Worm (Caenorhabditis elegans) whole organism, L4 larva: ENCODE measurements around the gene brap-2.

Source experiments
- D1046.2 ChIP-seq: fragments of 200-800 bp; sonication (Bioruptor generic); IDR thresholded peaks from 2 replicates; pipeline ENCODE4 v1.3.6; 2022; ENCODE audit warnings: missing genetic modification characterization, missing compliant biosample characterization
- F10B5.3 ChIP-seq: sonication (generic microtip); optimal IDR thresholded peaks from 2 replicates; lab custom pipeline; 2016; ENCODE audit warnings: mild to moderate bottlenecking, missing genetic modification characterization, missing compliant biosample characterization
- F44E2.7 ChIP-seq: fragments of 200-800 bp; sonication (Bioruptor generic); IDR thresholded peaks from 2 replicates; pipeline ENCODE4 v2.1.2; 2022; ENCODE audit warnings: missing genetic modification characterization, missing compliant biosample characterization
- F49E8.2 ChIP-seq: sonication (generic microtip); optimal IDR thresholded peaks from 2 replicates; lab custom pipeline; 2016; ENCODE audit warnings: missing compliant biosample characterization, mild to moderate bottlenecking, missing genetic modification characterization, borderline replicate concordance
- R02D3.7 ChIP-seq: fragments of 150-350 bp; sonication (generic microtip); optimal IDR thresholded peaks from 3 replicates; lab custom pipeline; 2014; ENCODE audit warnings: missing biosample characterization, missing genetic modification characterization
- T20F7.1 ChIP-seq: fragments of 200-800 bp; sonication (Bioruptor generic); optimal IDR thresholded peaks from 2 replicates; lab custom pipeline; 2018; ENCODE audit warnings: mild to moderate bottlenecking, missing genetic modification characterization, missing compliant biosample characterization
- Y48G9A.11 ChIP-seq: fragments of 200-800 bp; sonication (Bioruptor generic); IDR thresholded peaks from 2 replicates; pipeline ENCODE4 v1.3.6; 2022; ENCODE audit warnings: missing genetic modification reagents, missing genetic modification characterization, missing compliant biosample characterization
- Y5F2A.4 ChIP-seq: fragments of 200-800 bp; sonication (Bioruptor generic); optimal IDR thresholded peaks from 2 replicates; lab custom pipeline; 2018; ENCODE audit warnings: mild to moderate bottlenecking, missing genetic modification characterization, missing compliant biosample characterization
- aha-1 ChIP-seq: fragments of 150-350 bp; peaks from one replicate; lab custom pipeline; 2014; ENCODE audit warnings: missing biosample characterization, missing genetic modification characterization
- attf-4 ChIP-seq: sonication (generic microtip); optimal IDR thresholded peaks from 3 replicates; lab custom pipeline; 2017; ENCODE audit warnings: missing biosample characterization, missing genetic modification characterization
- ceh-28 ChIP-seq: fragments of 150-350 bp; optimal IDR thresholded peaks from 2 replicates; lab custom pipeline; 2014; ENCODE audit warnings: missing biosample characterization, missing genetic modification reagents, missing genetic modification characterization
- ceh-62 ChIP-seq: sonication (generic microtip); optimal IDR thresholded peaks from 2 replicates; lab custom pipeline; 2017; ENCODE audit warnings: missing biosample characterization, missing genetic modification characterization
- ceh-82 ChIP-seq: sonication (generic microtip); optimal IDR thresholded peaks from 2 replicates; lab custom pipeline; 2017; ENCODE audit warnings: missing biosample characterization, missing genetic modification characterization
- cey-2 ChIP-seq: sonication (generic microtip); optimal IDR thresholded peaks from 3 replicates; lab custom pipeline; 2017; ENCODE audit warnings: missing genetic modification characterization, mild to moderate bottlenecking, missing compliant biosample characterization, antibody characterized with exemption, borderline replicate concordance; ENCODE audit not compliant: insufficient read depth
- dmd-6 ChIP-seq: fragments of 200-800 bp; sonication (Bioruptor generic); IDR thresholded peaks from 2 replicates; pipeline ENCODE4 v1.3.6; 2022; ENCODE audit warnings: missing genetic modification reagents, missing genetic modification characterization, missing compliant biosample characterization
- dmd-8 ChIP-seq: fragments of 200-800 bp; sonication (Bioruptor generic); IDR thresholded peaks from 2 replicates; pipeline ENCODE4 v1.3.6; 2022; ENCODE audit warnings: missing genetic modification characterization, missing compliant biosample characterization
- dpl-1 ChIP-seq: fragments of 150-350 bp; optimal IDR thresholded peaks from 2 replicates; lab custom pipeline; 2014; ENCODE audit warnings: missing biosample characterization, missing genetic modification reagents, missing genetic modification characterization
- duxl-1 ChIP-seq: sonication (generic microtip); optimal IDR thresholded peaks from 2 replicates; lab custom pipeline; 2016; ENCODE audit warnings: mild to moderate bottlenecking, missing genetic modification characterization, moderate library complexity, missing compliant biosample characterization; ENCODE audit not compliant: poor library complexity
- egl-43 ChIP-seq: fragments of 200-800 bp; sonication (Bioruptor generic); IDR thresholded peaks from 2 replicates; pipeline ENCODE4 v1.3.6; 2022; ENCODE audit warnings: missing genetic modification reagents, missing genetic modification characterization, missing compliant biosample characterization
- fkh-10 ChIP-seq: fragments of 150-350 bp; optimal IDR thresholded peaks from 2 replicates; lab custom pipeline; 2014; ENCODE audit warnings: missing biosample characterization, missing genetic modification reagents, missing genetic modification characterization
- gei-8 ChIP-seq: fragments of 200-800 bp; sonication (Bioruptor generic); optimal IDR thresholded peaks from 2 replicates; lab custom pipeline; 2018; ENCODE audit warnings: mild to moderate bottlenecking, missing genetic modification characterization, missing compliant biosample characterization
- hif-1 ChIP-seq, 2 experiments: sonication (generic microtip); optimal IDR thresholded peaks; 2 replicates each; lab custom pipeline; 2016 to 2017; ENCODE audit warnings: missing compliant biosample characterization in 2 of 2, missing genetic modification characterization in 2 of 2, missing genetic modification reagents in 2 of 2, missing genotype in 2 of 2, mild to moderate bottlenecking in 1 of 2
- hlh-30 ChIP-seq: sonication (generic microtip); optimal IDR thresholded peaks from 2 replicates; lab custom pipeline; 2017; ENCODE audit warnings: antibody characterized with exemption, mild to moderate bottlenecking, missing genetic modification characterization, missing compliant biosample characterization; ENCODE audit not compliant: insufficient read depth
- lin-13 ChIP-seq: fragments of 150-350 bp; optimal IDR thresholded peaks from 2 replicates; lab custom pipeline; 2014; ENCODE audit warnings: missing biosample characterization, missing genetic modification reagents, missing genetic modification characterization
- lin-38 ChIP-seq: fragments of 200-800 bp; sonication (Bioruptor generic); IDR thresholded peaks from 2 replicates; pipeline ENCODE4 v1.3.6; 2022; ENCODE audit warnings: missing genetic modification reagents, missing genetic modification characterization, missing compliant biosample characterization
- lir-3 ChIP-seq: sonication (generic microtip); optimal IDR thresholded peaks from 2 replicates; lab custom pipeline; 2016; ENCODE audit warnings: mild to moderate bottlenecking, missing genetic modification characterization, missing compliant biosample characterization
- lsy-2 ChIP-seq, 2 experiments: fragments of 150-350 bp in 1 of 2; sonication (generic microtip) in 1 of 2; optimal IDR thresholded peaks; 2 replicates each; lab custom pipeline; 2014 to 2017; ENCODE audit warnings: missing biosample characterization in 2 of 2, missing genetic modification characterization in 2 of 2
- nhr-11 ChIP-seq: fragments of 150-350 bp; optimal IDR thresholded peaks from 2 replicates; lab custom pipeline; 2014; ENCODE audit warnings: missing biosample characterization, missing genetic modification characterization
- nhr-28 ChIP-seq: fragments of 150-350 bp; optimal IDR thresholded peaks from 2 replicates; lab custom pipeline; 2014; ENCODE audit warnings: missing biosample characterization, missing genetic modification characterization
- nhr-42 ChIP-seq: fragments of 200-800 bp; sonication (Bioruptor generic); IDR thresholded peaks from 2 replicates; pipeline ENCODE4 v1.3.6; 2022; ENCODE audit warnings: missing genetic modification characterization, missing compliant biosample characterization
- pqm-1 ChIP-seq: sonication (generic microtip); optimal IDR thresholded peaks from 2 replicates; lab custom pipeline; 2017; ENCODE audit warnings: missing biosample characterization, missing genetic modification characterization
- saeg-2 ChIP-seq: fragments of 200-800 bp; sonication (Bioruptor generic); IDR thresholded peaks from 2 replicates; pipeline ENCODE4 v1.3.6; 2022; ENCODE audit warnings: missing genetic modification reagents, missing genetic modification characterization, missing compliant biosample characterization
- sdz-12 ChIP-seq: fragments of 200-800 bp; sonication (Bioruptor generic); optimal IDR thresholded peaks from 2 replicates; lab custom pipeline; 2018; ENCODE audit warnings: mild to moderate bottlenecking, missing genetic modification characterization, missing compliant biosample characterization
- snpc-1.2 ChIP-seq: fragments of 200-800 bp; sonication (Bioruptor generic); IDR thresholded peaks from 2 replicates; pipeline ENCODE4 v1.3.6; 2022; ENCODE audit warnings: missing genetic modification reagents, missing genetic modification characterization, missing compliant biosample characterization
- unc-130 ChIP-seq: sonication (generic microtip); optimal IDR thresholded peaks from 2 replicates; lab custom pipeline; 2016; ENCODE audit warnings: missing genetic modification reagents, missing genetic modification characterization, missing compliant biosample characterization
- unc-62 ChIP-seq, 3 experiments: fragments of 150-350 bp in 1 of 3; sonication (generic microtip); optimal IDR thresholded peaks in 2 of 3; peaks in 1 of 3; 1 replicate in 1 of 3; 2 replicates in 2 of 3; lab custom pipeline; 2014 to 2017; ENCODE audit warnings: missing biosample characterization in 3 of 3, missing genetic modification characterization in 3 of 3, missing genetic modification reagents in 3 of 3, missing genotype in 1 of 3
- zfp-2 ChIP-seq: sonication (generic microtip); optimal IDR thresholded peaks from 2 replicates; lab custom pipeline; 2016; ENCODE audit warnings: mild to moderate bottlenecking, missing genetic modification characterization, missing compliant biosample characterization
- zip-11 ChIP-seq: fragments of 200-800 bp; sonication (Bioruptor generic); IDR thresholded peaks from 2 replicates; pipeline ENCODE4 v1.3.6; 2022; ENCODE audit warnings: missing genetic modification characterization, missing compliant biosample characterization
- ztf-7 ChIP-seq: fragments of 150-350 bp; optimal IDR thresholded peaks from 2 replicates; lab custom pipeline; 2014; ENCODE audit warnings: missing biosample characterization, missing genetic modification characterization

brap-2 gene

ce11 chrII:5420947-5421614 lies 28.1 kb upstream of the brap-2 start, which contains the start of gene tofu-6:
TSS of gene tofu-6 (plus strand) at chrII:5421248.
- peak in 1 of 2 experiments; percentile 92 for TF ChIP-seq lsy-2 (tag; optimal IDR thresholded peaks at IDR 0.05; lab: Kevin White, UChicago)
- TF ChIP-seq unc-130 (GFP tag; lab: Kevin White, UChicago) = peak; percentile 53
- no peak for TF ChIP-seq F44E2.7
- TF ChIP-seq R02D3.7 (tag; lab: Kevin White, UChicago) = no peak
- TF ChIP-seq zip-11 (GFP tag; lab: Robert Waterston, UW) = no peak
- peak; percentile 41 for TF ChIP-seq F49E8.2 (tag; lab: Kevin White, UChicago)
- no peak for TF ChIP-seq zfp-2
- TF ChIP-seq D1046.2 (GFP tag; lab: Robert Waterston, UW) = no peak
- no peak for TF ChIP-seq lir-3
- TF ChIP-seq Y48G9A.11 (GFP tag; lab: Robert Waterston, UW) = 0 out of 2 replicates have a peak, but pooled peaks have one; percentile 56
- no peak for TF ChIP-seq pqm-1 (tag; lab: Kevin White, UChicago)
- no peak for TF ChIP-seq duxl-1 (tag; lab: Kevin White, UChicago)
- TF ChIP-seq dpl-1 (GFP tag; lab: Kevin White, UChicago) = peak; percentile 45
- TF ChIP-seq egl-43 (GFP tag; lab: Robert Waterston, UW) = no peak
- TF ChIP-seq lin-13 = no peak
- peak; percentile 59 for TF ChIP-seq aha-1
- no peak for TF ChIP-seq fkh-10
- no peak for TF ChIP-seq sdz-12 (GFP tag; lab: Kevin White, UChicago)
- peak; percentile 94 for TF ChIP-seq lin-38 (GFP tag; lab: Robert Waterston, UW)

ce11 chrII:5418929-5419328 lies 25.9 kb upstream of the brap-2 start, which contains the start of gene EEED8.15:
TSS of gene EEED8.15 (plus strand) at chrII:5419229.
- TF ChIP-seq dmd-8 (no peak), F10B5.3 (tag; lab: Kevin White, UChicago) (no peak), unc-62 (GFP tag; optimal IDR thresholded peaks at IDR 0.05 in 1 of 2; lab: Kevin White, UChicago) (peak in 1 of 2 experiments; percentile 57), unc-62 (tag; optimal IDR thresholded peaks at IDR 0.05; lab: Kevin White, UChicago) (no peak), ceh-28 (tag; lab: Kevin White, UChicago) (no peak)

- TF ChIP-seq cey-2 (tag; lab: Kevin White, UChicago) (no peak), hif-1 (tag; optimal IDR thresholded peaks at IDR 0.05; lab: Kevin White, UChicago) (no peak), ztf-7 (tag; lab: Kevin White, UChicago) (no peak), ceh-82 (tag; lab: Kevin White, UChicago) (no peak), lin-38 (GFP tag; lab: Robert Waterston, UW) (no peak)
- TF ChIP-seq, all 104 proteins: peak for 0
Measured at ce11 chrII:5418317-5418716, 25.3 kb upstream of the brap-2 start.

DNA sequence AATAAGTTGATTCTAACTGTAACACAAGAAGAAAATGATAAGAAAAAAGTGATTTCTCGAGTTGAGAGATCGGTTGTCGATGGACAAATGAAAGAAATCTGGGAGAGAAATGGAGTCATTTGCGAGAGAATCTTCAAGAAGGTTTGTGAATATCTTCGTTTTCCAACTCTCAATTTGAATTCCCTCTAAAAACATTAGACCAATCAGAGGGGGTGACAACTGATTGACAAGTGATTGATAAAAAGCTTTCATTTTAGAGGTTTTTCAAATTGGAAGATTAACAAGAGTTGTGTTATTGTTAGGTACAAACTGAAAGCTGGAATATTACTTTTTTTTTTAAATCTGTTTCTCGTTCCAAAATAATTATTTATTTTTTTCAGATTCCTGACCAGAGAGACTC lies 24.9 kb upstream of the brap-2 start:
- TF ChIP-seq ceh-62 (tag; lab: Kevin White, UChicago) (no peak), T20F7.1 (no peak), F10B5.3 (tag; lab: Kevin White, UChicago) (no peak), nhr-11 (tag; lab: Kevin White, UChicago) (no peak), saeg-2 (GFP tag; lab: Robert Waterston, UW) (no peak), gei-8 (no peak), snpc-1.2 (GFP tag; lab: Robert Waterston, UW) (no peak), Y5F2A.4 (GFP tag; lab: Kevin White, UChicago) (no peak), sdz-12 (GFP tag; lab: Kevin White, UChicago) (no peak), dmd-6 (GFP tag; lab: Robert Waterston, UW) (no peak), lir-3 (no peak), duxl-1 (tag; lab: Kevin White, UChicago) (no peak), attf-4 (tag; lab: Kevin White, UChicago) (no peak), nhr-42 (GFP tag; lab: Robert Waterston, UW) (no peak), nhr-28 (tag; lab: Kevin White, UChicago) (no peak), hlh-30 (no peak), unc-130 (GFP tag; lab: Kevin White, UChicago) (no peak)
